Worm (Caenorhabditis elegans) whole organism, young adult: Measurements from ENCODE around the gene C03H5.9.

Experiments
- B0035.1 ChIP-seq: sonication (generic microtip); optimal IDR thresholded peaks from 2 replicates; lab custom pipeline; 2016; ENCODE audit warnings: missing genetic modification characterization, mild to moderate bottlenecking, missing compliant biosample characterization, missing genotype, missing genetic modification reagents
- B0336.3 ChIP-seq: fragments of 200-800 bp; sonication (Bioruptor generic); IDR thresholded peaks from 2 replicates; pipeline ENCODE4 v1.3.6; 2022; ENCODE audit warnings: missing genetic modification characterization, missing compliant biosample characterization
- F22D6.2 ChIP-seq: sonication (generic microtip); optimal IDR thresholded peaks from 2 replicates; lab custom pipeline; 2016; ENCODE audit warnings: mild to moderate bottlenecking, missing genetic modification characterization, missing compliant biosample characterization
- F37B4.10 ChIP-seq: fragments of 200-800 bp; sonication (Bioruptor generic); IDR thresholded peaks from 2 replicates; pipeline ENCODE4 v1.3.6; 2022; ENCODE audit warnings: missing genetic modification characterization, missing compliant biosample characterization
- K11D2.4 ChIP-seq: fragments of 200-800 bp; sonication (Bioruptor generic); IDR thresholded peaks from 2 replicates; pipeline ENCODE4 v1.3.6; 2022; ENCODE audit warnings: missing genetic modification reagents, missing genetic modification characterization, missing compliant biosample characterization
- Y56A3A.18 ChIP-seq: fragments of 200-800 bp; sonication (Bioruptor generic); IDR thresholded peaks from 2 replicates; pipeline ENCODE4 v1.3.6; 2022; ENCODE audit warnings: missing genetic modification reagents, missing genetic modification characterization, missing compliant biosample characterization
- Y79H2A.3 ChIP-seq: fragments of 200-800 bp; sonication (Bioruptor generic); conservative IDR thresholded peaks from 2 replicates; pipeline ENCODE4 v1.3.6; 2022; ENCODE audit warnings: missing genetic modification reagents, missing genetic modification characterization, missing compliant biosample characterization
- Y95B8A.8 ChIP-seq: fragments of 200-800 bp; sonication (Bioruptor generic); IDR thresholded peaks from 2 replicates; pipeline ENCODE4 v1.3.6; 2022; ENCODE audit warnings: missing genetic modification reagents, missing genetic modification characterization, missing compliant biosample characterization
- akir-1 ChIP-seq: fragments of 200-800 bp; sonication (Bioruptor generic); optimal IDR thresholded peaks from 2 replicates; lab custom pipeline; 2018; ENCODE audit warnings: mild to moderate bottlenecking, missing genetic modification characterization, moderate library complexity, missing compliant biosample characterization
- atf-7 ChIP-seq: sonication (generic microtip); optimal IDR thresholded peaks from 2 replicates; lab custom pipeline; 2017; ENCODE audit warnings: mild to moderate bottlenecking, missing genetic modification characterization, missing compliant biosample characterization
- ceh-27 ChIP-seq: fragments of 200-800 bp; sonication (Bioruptor generic); optimal IDR thresholded peaks from 2 replicates; lab custom pipeline; 2018; ENCODE audit warnings: mild to moderate bottlenecking, missing genetic modification characterization, moderate library complexity, missing compliant biosample characterization
- chd-7 ChIP-seq: sonication (generic microtip); optimal IDR thresholded peaks from 2 replicates; lab custom pipeline; 2016; ENCODE audit warnings: mild to moderate bottlenecking, missing genetic modification characterization, moderate library complexity, missing compliant biosample characterization
- die-1 ChIP-seq: sonication (generic microtip); optimal IDR thresholded peaks from 2 replicates; lab custom pipeline; 2016; ENCODE audit warnings: missing genotype, mild to moderate bottlenecking, missing genetic modification characterization, missing compliant biosample characterization
- dpff-1 ChIP-seq: sonication (generic microtip); optimal IDR thresholded peaks from 2 replicates; lab custom pipeline; 2017; ENCODE audit warnings: mild to moderate bottlenecking, missing genetic modification characterization, missing compliant biosample characterization
- ekl-4 ChIP-seq: fragments of 200-800 bp; sonication (Bioruptor generic); IDR thresholded peaks from 2 replicates; pipeline ENCODE4 v1.3.6; 2022; ENCODE audit warnings: missing genetic modification reagents, missing genetic modification characterization, missing compliant biosample characterization
- gei-17 ChIP-seq: fragments of 200-800 bp; sonication (Bioruptor generic); optimal IDR thresholded peaks from 2 replicates; lab custom pipeline; 2018; ENCODE audit warnings: mild to moderate bottlenecking, missing genetic modification characterization, missing compliant biosample characterization
- hlh-12 ChIP-seq: sonication (generic microtip); optimal IDR thresholded peaks from 2 replicates; lab custom pipeline; 2016; ENCODE audit warnings: missing genetic modification characterization, missing compliant biosample characterization
- hlh-26 ChIP-seq: fragments of 200-800 bp; sonication (Bioruptor generic); conservative IDR thresholded peaks from 2 replicates; pipeline ENCODE4 v1.3.6; 2022; ENCODE audit warnings: missing genetic modification reagents, missing genetic modification characterization, missing compliant biosample characterization
- hmg-1.2 ChIP-seq: fragments of 200-800 bp; sonication (Bioruptor generic); IDR thresholded peaks from 2 replicates; pipeline ENCODE4 v1.3.6; 2022; ENCODE audit warnings: missing genetic modification reagents, missing genetic modification characterization, missing compliant biosample characterization
- lin-35 ChIP-seq, 3 experiments: fragments of 150-350 bp in 2 of 3; sonication (generic microtip) in 1 of 3; optimal IDR thresholded peaks; 2 replicates each; lab custom pipeline; 2014 to 2018; ENCODE audit warnings: missing biosample characterization in 3 of 3, missing genetic modification characterization in 3 of 3, missing genetic modification reagents in 3 of 3
- lin-40 ChIP-seq: sonication (generic microtip); optimal IDR thresholded peaks from 2 replicates; lab custom pipeline; 2016; ENCODE audit warnings: missing genetic modification characterization, mild to moderate bottlenecking, missing compliant biosample characterization, missing genotype, missing genetic modification reagents
- lin-54 ChIP-seq: fragments of 200-800 bp; sonication (Bioruptor generic); optimal IDR thresholded peaks from 2 replicates; lab custom pipeline; 2018; ENCODE audit warnings: mild to moderate bottlenecking, missing genetic modification characterization, missing compliant biosample characterization
- madf-6 ChIP-seq: fragments of 200-800 bp; sonication (Bioruptor generic); IDR thresholded peaks from 2 replicates; pipeline ENCODE4 v1.3.6; 2022; ENCODE audit warnings: missing genetic modification reagents, missing genetic modification characterization, missing compliant biosample characterization
- nfyb-1 ChIP-seq: fragments of 200-800 bp; sonication (Bioruptor generic); IDR thresholded peaks from 2 replicates; pipeline ENCODE4 v1.3.6; 2022; ENCODE audit warnings: missing genetic modification reagents, missing genetic modification characterization, missing compliant biosample characterization
- pbrm-1 ChIP-seq: fragments of 200-800 bp; sonication (Bioruptor generic); IDR thresholded peaks from 2 replicates; pipeline ENCODE4 v1.3.6; 2022; ENCODE audit warnings: missing genetic modification reagents, missing genetic modification characterization, missing compliant biosample characterization
- rcor-1 ChIP-seq: fragments of 200-800 bp; sonication (Bioruptor generic); IDR thresholded peaks from 2 replicates; pipeline ENCODE4 v1.3.6; 2022; ENCODE audit warnings: missing genetic modification reagents, missing genetic modification characterization, missing compliant biosample characterization
- rec-8 ChIP-seq, 2 experiments: sonication (generic microtip); optimal IDR thresholded peaks; 2 replicates each; lab custom pipeline; 2016; ENCODE audit warnings: mild to moderate bottlenecking in 2 of 2, missing genetic modification characterization in 2 of 2, missing genetic modification reagents in 2 of 2, missing genotype in 2 of 2, missing biosample characterization in 1 of 2, missing compliant biosample characterization in 1 of 2, moderate library complexity in 1 of 2
- repo-1 ChIP-seq: sonication (generic microtip); optimal IDR thresholded peaks from 2 replicates; lab custom pipeline; 2017; ENCODE audit warnings: mild to moderate bottlenecking, missing genetic modification characterization, missing compliant biosample characterization
- snpc-1.3 ChIP-seq: sonication (generic microtip); optimal IDR thresholded peaks from 2 replicates; lab custom pipeline; 2017; ENCODE audit warnings: missing genetic modification characterization, mild to moderate bottlenecking, missing compliant biosample characterization, antibody characterized with exemption, moderate library complexity, missing genotype, missing genetic modification reagents; ENCODE audit not compliant: insufficient read depth
- snpc-3.4 ChIP-seq: sonication (generic microtip); optimal IDR thresholded peaks from 2 replicates; lab custom pipeline; 2017; ENCODE audit warnings: missing genetic modification characterization, mild to moderate bottlenecking, missing compliant biosample characterization, antibody characterized with exemption, moderate library complexity, missing genotype, missing genetic modification reagents
- unc-130 ChIP-seq: sonication (generic microtip); optimal IDR thresholded peaks from 2 replicates; lab custom pipeline; 2016; ENCODE audit warnings: missing genetic modification reagents, missing genetic modification characterization, missing compliant biosample characterization
- xnd-1 ChIP-seq: sonication (generic microtip); optimal IDR thresholded peaks from 2 replicates; lab custom pipeline; 2016; ENCODE audit warnings: missing genotype, missing genetic modification reagents, missing genetic modification characterization, missing compliant biosample characterization

C03H5.9 gene

ce11 chrII:378351-378750 is at the start of gene C03H5.9:
C03H5.9 (plus strand) TSS chrII:378651.
- no peak for TF ChIP-seq nfyb-1
- no peak for TF ChIP-seq snpc-3.4 (tag; lab: Kevin White, UChicago)
- TF ChIP-seq lin-35 (GFP tag; optimal IDR thresholded peaks at IDR 0.05; lab: Kevin White, UChicago): no peak

ce11 chrII:332419-332818 is 46.0 kb upstream of the C03H5.9 start, which contains the start of gene cbn-1:
cbn-1 (minus strand) TSS chrII:332519.
- TF ChIP-seq repo-1 (tag; lab: Kevin White, UChicago) (no peak), ekl-4 (GFP tag; lab: Robert Waterston, UW) (no peak), atf-7 (no peak), Y95B8A.8 (GFP tag; lab: Robert Waterston, UW) (no peak), pbrm-1 (GFP tag; lab: Robert Waterston, UW) (no peak), K11D2.4 (GFP tag; lab: Robert Waterston, UW) (no peak), die-1 (no peak), snpc-1.3 (tag; lab: Kevin White, UChicago) (no peak), ceh-27 (GFP tag; lab: Kevin White, UChicago) (no peak), F37B4.10 (GFP tag; lab: Robert Waterston, UW) (no peak), Y79H2A.3 (GFP tag; lab: Robert Waterston, UW) (no peak), unc-130 (GFP tag; lab: Kevin White, UChicago) (no peak), B0336.3 (GFP tag; lab: Robert Waterston, UW) (no peak), lin-35 (GFP tag; optimal IDR thresholded peaks at IDR 0.05; lab: Kevin White, UChicago) (no peak), lin-40 (tag; lab: Kevin White, UChicago) (no peak), madf-6 (GFP tag; lab: Robert Waterston, UW) (no peak)

ce11 chrII:333853-334449 is 44.5 kb upstream of the C03H5.9 start:
- TF ChIP-seq atf-7 (no peak), rec-8 (tag; optimal IDR thresholded peaks at IDR 0.05; lab: Kevin White, UChicago) (no peak), hlh-12 (no peak), F22D6.2 (tag; lab: Kevin White, UChicago) (no peak), hmg-1.2 (GFP tag; lab: Robert Waterston, UW) (no peak), dpff-1 (tag; lab: Kevin White, UChicago) (no peak), rcor-1 (GFP tag; lab: Robert Waterston, UW) (no peak), lin-54 (GFP tag; lab: Kevin White, UChicago) (no peak), gei-17 (no peak), hlh-26 (no peak), Y56A3A.18 (GFP tag; lab: Robert Waterston, UW) (no peak)

- TF ChIP-seq madf-6 (GFP tag; lab: Robert Waterston, UW) (no peak), chd-7 (tag; lab: Kevin White, UChicago) (no peak), snpc-1.3 (tag; lab: Kevin White, UChicago) (no peak), B0035.1 (no peak), xnd-1 (tag; lab: Kevin White, UChicago) (no peak), akir-1 (GFP tag; lab: Kevin White, UChicago) (no peak)
Observed at ce11 chrII:334828-335227, 43.6 kb upstream of the C03H5.9 start.
